Fruit fly (Drosophila melanogaster) whole organism: ENCODE results near the gene CG43954.

Experiments used
- CG8478 ChIP-seq: fragments of >200 bp; optimal IDR thresholded peaks from 2 replicates; lab custom pipeline; 2018; ENCODE audit warnings: inconsistent platforms
- pan ChIP-seq: fragments of >200 bp; optimal IDR thresholded peaks from 2 replicates; lab custom pipeline; 2017
- psq ChIP-seq: fragments of >200 bp; optimal IDR thresholded peaks from 2 replicates; lab custom pipeline; 2017
- usp ChIP-seq: fragments of >200 bp; optimal IDR thresholded peaks from 2 replicates; lab custom pipeline; 2017; ENCODE audit warnings: missing biosample characterization, missing genetic modification characterization, mixed read lengths

DNA sequence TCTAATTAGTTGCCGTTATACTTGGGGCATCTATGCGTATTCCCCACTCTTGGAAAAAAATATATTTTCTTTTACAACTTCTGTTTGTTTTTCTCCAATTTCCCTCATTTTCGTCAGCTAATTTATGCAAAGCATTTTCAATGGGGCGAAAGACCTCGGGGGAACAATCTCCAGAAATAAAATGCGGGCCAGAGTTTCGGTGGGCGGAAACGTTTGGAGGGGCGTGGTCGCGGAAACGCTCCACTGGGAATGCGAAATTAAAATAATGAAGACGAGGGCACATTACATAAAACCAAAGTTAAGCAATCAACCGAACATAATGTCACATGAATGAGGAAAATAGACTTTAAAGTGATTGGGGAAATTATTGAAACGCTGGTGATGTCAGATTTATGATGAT is 70.4 kb downstream of the CG43954 start:
- no peak for TF ChIP-seq CG8478 (lab: Kevin White, UChicago)
- no peak for TF ChIP-seq psq (lab: Kevin White, UChicago)
- TF ChIP-seq pan, result no peak
- TF ChIP-seq usp (GFP tag; lab: Kevin White, UChicago), result no peak
